Fruit fly (Drosophila melanogaster): ENCODE results near the gene alpha-Est1.
A peak's percentile ranks its signal among the peaks of the same experiment; 100 is the strongest.

Gene alpha-Est1

DNA sequence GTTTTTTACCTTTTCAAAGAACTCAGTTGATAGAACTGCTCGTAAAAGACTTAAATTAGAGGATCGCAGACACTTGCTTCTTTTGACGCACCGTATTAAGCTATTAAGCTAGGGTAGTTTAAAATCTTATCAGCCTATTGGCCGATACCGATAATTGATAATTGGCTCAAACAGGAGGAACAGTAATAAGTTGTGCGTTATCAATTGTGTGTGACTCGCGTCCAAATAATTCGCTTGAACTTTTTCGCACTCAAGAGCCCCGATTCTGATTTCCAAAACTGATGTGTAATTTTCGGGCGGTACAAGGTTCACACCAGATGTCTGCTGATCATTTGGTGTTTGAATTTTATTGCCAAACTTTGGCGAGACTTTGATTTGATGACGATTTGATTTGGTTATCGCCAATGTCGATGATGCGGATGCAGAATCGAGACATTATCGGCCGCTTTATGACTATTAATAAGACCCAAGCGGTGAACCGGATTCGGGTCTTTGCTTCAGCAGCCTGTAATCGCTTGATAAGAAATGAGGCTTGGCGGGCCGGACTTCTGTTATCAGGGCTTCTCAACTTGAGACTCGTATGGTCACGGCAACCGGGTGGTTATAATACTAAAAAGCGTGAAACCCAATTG lies 34.6 kb downstream of the alpha-Est1 start:
- no peak for TF ChIP-seq CG9705 (GFP tag; optimal IDR thresholded peaks at IDR 0.05)
- no peak for TF ChIP-seq sv (GFP tag; optimal IDR thresholded peaks at IDR 0.05)
- TF ChIP-seq Hnf4 (GFP tag; optimal IDR thresholded peaks at IDR 0.05), result peak; percentile 15

DNA sequence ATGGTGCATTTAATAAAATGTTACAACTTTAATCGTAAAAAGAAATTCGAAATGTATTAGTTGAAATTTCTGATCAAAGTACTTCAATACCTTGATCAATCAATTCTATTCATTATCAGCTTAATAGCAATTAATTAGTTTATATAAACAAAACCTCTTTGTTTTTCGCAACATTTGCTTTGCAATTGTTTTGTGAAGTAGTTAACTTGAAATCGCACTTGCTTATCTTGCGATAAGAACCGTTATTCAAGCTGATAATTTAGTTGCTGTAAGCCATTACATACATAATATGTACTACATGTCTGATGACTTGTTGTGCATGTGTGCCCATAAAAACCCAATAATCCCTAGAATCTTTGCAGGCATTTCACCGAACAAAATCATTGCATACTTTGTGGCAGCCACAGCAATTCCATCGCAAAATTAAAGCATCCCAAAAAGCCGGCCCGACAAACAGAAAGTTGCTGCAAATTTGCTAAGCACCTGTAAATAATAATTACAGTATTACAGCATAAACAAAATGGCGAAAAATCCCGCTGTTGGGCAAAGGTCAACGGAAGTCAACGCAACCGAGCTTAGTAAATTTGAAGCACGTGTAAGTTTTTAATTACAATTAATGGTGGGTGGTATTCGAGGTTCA lies 40.6 kb downstream of the alpha-Est1 start:
- TF ChIP-seq sage (GFP tag; optimal IDR thresholded peaks at IDR 0.05), result no peak
- peak; percentile 38 for TF ChIP-seq Abd-B (GFP tag; optimal IDR thresholded peaks at IDR 0.05)
- TF ChIP-seq usp (GFP tag; optimal IDR thresholded peaks at IDR 0.05), result no peak
- TF ChIP-seq brk (GFP tag; optimal IDR thresholded peaks at IDR 0.05), result no peak
- no peak for TF ChIP-seq Hr83 (GFP tag; optimal IDR thresholded peaks at IDR 0.05; ENCODE audit: poor library complexity, severe bottlenecking)
- no peak for TF ChIP-seq Hr78 (GFP tag; optimal IDR thresholded peaks at IDR 0.05)
- TF ChIP-seq Dif (GFP tag; optimal IDR thresholded peaks at IDR 0.05; ENCODE audit: partially characterized antibody), result peak; percentile 36
- peak; percentile 52 for TF ChIP-seq Vsx2 (GFP tag; optimal IDR thresholded peaks at IDR 0.05; ENCODE audit: partially characterized antibody)
- no peak for TF ChIP-seq CG32264 (GFP tag; optimal IDR thresholded peaks at IDR 0.05)
- no peak for TF ChIP-seq Hnf4 (GFP tag; optimal IDR thresholded peaks at IDR 0.05)
- no peak for TF ChIP-seq CG9705 (GFP tag; optimal IDR thresholded peaks at IDR 0.05)
- TF ChIP-seq Rel (GFP tag; optimal IDR thresholded peaks at IDR 0.05), result no peak
- no peak for TF ChIP-seq Rel (tag; optimal IDR thresholded peaks at IDR 0.05)
- peak; percentile 86 for TF ChIP-seq lola (GFP tag; optimal IDR thresholded peaks at IDR 0.05)
- peak; percentile 86 for TF ChIP-seq Myc (optimal IDR thresholded peaks at IDR 0.05)
- TF ChIP-seq N (GFP tag; optimal IDR thresholded peaks at IDR 0.05), result peak; percentile 69

DNA sequence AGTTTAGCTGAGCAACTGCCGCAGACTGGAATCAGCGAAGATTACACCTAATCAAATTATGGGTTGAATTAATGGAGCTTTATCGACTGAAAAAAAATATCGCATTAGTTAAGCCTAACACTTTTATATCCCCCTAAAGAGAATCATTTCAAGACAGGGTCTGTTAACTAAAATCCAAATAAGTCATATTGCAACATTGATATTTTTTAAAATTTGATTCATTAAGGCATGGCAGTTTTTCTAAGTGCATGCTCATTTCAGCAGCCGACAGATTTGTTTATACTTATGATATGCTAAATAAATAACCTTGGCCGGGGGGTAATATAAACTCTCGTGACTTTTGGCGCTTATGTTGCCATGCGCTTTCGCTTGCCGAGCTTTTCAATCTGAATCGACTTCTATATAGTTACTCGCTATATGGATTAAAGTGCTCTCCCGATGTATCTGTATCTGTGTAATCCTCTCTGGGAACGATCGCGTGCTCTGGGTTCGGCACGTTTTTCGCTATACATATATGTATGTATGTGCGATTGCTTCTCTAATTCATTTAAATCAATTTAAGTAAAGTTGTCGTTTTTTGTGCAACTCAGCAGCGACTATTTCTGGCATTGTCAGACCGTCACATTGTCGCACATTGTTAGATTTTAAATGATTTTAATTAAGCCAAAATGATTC lies 42.5 kb downstream of the alpha-Est1 start:
- TF ChIP-seq h (GFP tag; optimal IDR thresholded peaks at IDR 0.05), result peak; percentile 63
- peak; percentile 47 for TF ChIP-seq fru (GFP tag; optimal IDR thresholded peaks at IDR 0.05)
- peak; percentile 10 for TF ChIP-seq br (GFP tag; optimal IDR thresholded peaks at IDR 0.05)
- TF ChIP-seq foxo (GFP tag; optimal IDR thresholded peaks at IDR 0.05), result peak in 1 of 2 experiments; percentile 60
- peak; percentile 55 for TF ChIP-seq rgr (GFP tag; optimal IDR thresholded peaks at IDR 0.05)
- peak; percentile 35 for TF ChIP-seq Hnf4 (GFP tag; optimal IDR thresholded peaks at IDR 0.05)
- no peak for TF ChIP-seq tai (GFP tag; optimal IDR thresholded peaks at IDR 0.05)
- no peak for TF ChIP-seq CrebA (GFP tag; optimal IDR thresholded peaks at IDR 0.05; ENCODE audit: borderline replicate concordance)
- TF ChIP-seq Hr83 (GFP tag; optimal IDR thresholded peaks at IDR 0.05; ENCODE audit: poor library complexity, severe bottlenecking), result no peak
- peak; percentile 11 for TF ChIP-seq psq (GFP tag; optimal IDR thresholded peaks at IDR 0.05)
- TF ChIP-seq HLH106 (tag; optimal IDR thresholded peaks at IDR 0.05), result peak; percentile 50
- peak; percentile 57 for TF ChIP-seq OdsH (GFP tag; optimal IDR thresholded peaks at IDR 0.05)
- TF ChIP-seq ey (GFP tag; optimal IDR thresholded peaks at IDR 0.05), result peak; percentile 45
- TF ChIP-seq sv (GFP tag; optimal IDR thresholded peaks at IDR 0.05), result peak; percentile 83

DNA sequence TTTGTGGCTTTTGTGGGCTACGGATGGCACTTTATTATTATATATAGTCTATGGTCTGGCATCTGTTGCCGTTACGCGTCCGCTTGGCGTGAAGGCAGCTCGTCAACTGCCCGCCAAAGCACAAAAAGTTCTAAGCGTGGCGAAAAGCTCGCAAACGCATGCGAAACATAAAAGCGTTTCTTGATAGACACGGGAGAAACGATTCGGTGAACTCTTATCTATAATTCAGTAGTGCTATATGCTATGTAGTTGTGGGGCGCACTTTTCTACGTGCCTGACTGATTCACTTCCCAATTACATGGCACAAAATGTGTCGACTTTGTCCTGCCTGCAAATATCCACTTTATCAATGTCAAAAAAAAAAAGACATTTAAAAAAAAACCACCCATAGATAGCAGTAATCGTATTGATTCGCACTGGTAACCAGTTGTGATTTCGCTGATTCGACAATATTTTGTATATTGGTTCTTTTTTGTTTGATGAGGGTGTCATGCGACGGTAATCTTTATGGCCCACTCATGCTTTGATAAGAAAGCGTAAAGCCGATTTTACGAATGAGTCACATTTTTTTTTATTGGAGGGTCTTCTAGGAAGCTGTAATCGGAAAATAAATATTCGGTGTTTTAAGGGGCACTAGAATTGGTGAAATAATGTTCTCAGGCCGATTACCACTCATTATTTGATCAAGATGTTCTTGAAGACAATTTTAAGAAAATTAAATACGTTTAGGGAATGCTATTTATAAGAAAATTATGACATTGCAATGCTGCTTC lies 43.7 kb downstream of the alpha-Est1 start, which contains the start of gene alpha-Est9:
Gene alpha-Est9, minus strand, starts transcription at position 110 of the 773 bp plus-strand sequence.
- no peak for TF ChIP-seq Rel (GFP tag; optimal IDR thresholded peaks at IDR 0.05)
- peak; percentile 69 for TF ChIP-seq Rel (tag; optimal IDR thresholded peaks at IDR 0.05)
- TF ChIP-seq dmrt93B (GFP tag; optimal IDR thresholded peaks at IDR 0.05), result no peak
- no peak for TF ChIP-seq psq (GFP tag; optimal IDR thresholded peaks at IDR 0.05)
- peak; percentile 0 for TF ChIP-seq br (GFP tag; optimal IDR thresholded peaks at IDR 0.05)
- peak; percentile 24 for TF ChIP-seq CrebA (GFP tag; optimal IDR thresholded peaks at IDR 0.05; ENCODE audit: borderline replicate concordance)
- no peak for TF ChIP-seq woc (GFP tag; optimal IDR thresholded peaks at IDR 0.05)
- no peak for TF ChIP-seq brk (GFP tag; optimal IDR thresholded peaks at IDR 0.05)
- no peak for TF ChIP-seq OdsH (GFP tag; optimal IDR thresholded peaks at IDR 0.05)
- TF ChIP-seq usp (GFP tag; optimal IDR thresholded peaks at IDR 0.05), result no peak
- TF ChIP-seq CG32264 (GFP tag; optimal IDR thresholded peaks at IDR 0.05), result no peak
- no peak for TF ChIP-seq fru (GFP tag; optimal IDR thresholded peaks at IDR 0.05)
- no peak for TF ChIP-seq sv (GFP tag; optimal IDR thresholded peaks at IDR 0.05)
- no peak for TF ChIP-seq Myc (optimal IDR thresholded peaks at IDR 0.05)
- TF ChIP-seq pan (optimal IDR thresholded peaks at IDR 0.05), result no peak
- no peak for TF ChIP-seq Mio (GFP tag; optimal IDR thresholded peaks at IDR 0.05)
- no peak for TF ChIP-seq Abd-B (GFP tag; optimal IDR thresholded peaks at IDR 0.05)
- TF ChIP-seq Dif (GFP tag; optimal IDR thresholded peaks at IDR 0.05; ENCODE audit: partially characterized antibody), result no peak
- TF ChIP-seq jim (GFP tag; optimal IDR thresholded peaks at IDR 0.05), result no peak
- TF ChIP-seq rgr (GFP tag; optimal IDR thresholded peaks at IDR 0.05), result no peak
- TF ChIP-seq CG9705 (GFP tag; optimal IDR thresholded peaks at IDR 0.05), result no peak
- TF ChIP-seq Dfd (GFP tag; optimal IDR thresholded peaks at IDR 0.05), result no peak
- TF ChIP-seq Jra (GFP tag; optimal IDR thresholded peaks at IDR 0.05), result no peak
- no peak for TF ChIP-seq Vsx2 (GFP tag; optimal IDR thresholded peaks at IDR 0.05; ENCODE audit: partially characterized antibody)
- peak in 1 of 2 experiments; percentile 4 for TF ChIP-seq foxo (GFP tag; optimal IDR thresholded peaks at IDR 0.05)
- TF ChIP-seq dl (GFP tag; optimal IDR thresholded peaks at IDR 0.05; ENCODE audit: insufficient read depth in 1 of 2, partially characterized antibody in 2 of 2), result no peak
- no peak for TF ChIP-seq ey (GFP tag; optimal IDR thresholded peaks at IDR 0.05)
- no peak for TF ChIP-seq Hr78 (GFP tag; optimal IDR thresholded peaks at IDR 0.05)
- no peak for TF ChIP-seq Hr83 (GFP tag; optimal IDR thresholded peaks at IDR 0.05; ENCODE audit: poor library complexity, severe bottlenecking)
- TF ChIP-seq Hnf4 (GFP tag; optimal IDR thresholded peaks at IDR 0.05), result no peak
- no peak for TF ChIP-seq N (GFP tag; optimal IDR thresholded peaks at IDR 0.05)
